Worm (Caenorhabditis elegans) whole organism, young adult: Measurements from ENCODE around the gene fem-2.

Experiments used
- C17E4.6 ChIP-seq: fragments of 200-800 bp; sonication (Bioruptor generic); IDR thresholded peaks from 2 replicates; pipeline ENCODE4 v1.3.6; 2022; ENCODE audit warnings: missing genetic modification reagents, missing genetic modification characterization, missing compliant biosample characterization
- F37B4.10 ChIP-seq: fragments of 200-800 bp; sonication (Bioruptor generic); IDR thresholded peaks from 2 replicates; pipeline ENCODE4 v1.3.6; 2022; ENCODE audit warnings: missing genetic modification characterization, missing compliant biosample characterization
- F57A8.1 ChIP-seq: fragments of 200-800 bp; sonication (Bioruptor generic); optimal IDR thresholded peaks from 2 replicates; lab custom pipeline; 2018; ENCODE audit warnings: mild to moderate bottlenecking, missing genetic modification characterization, moderate library complexity, missing compliant biosample characterization
- F57C9.4 ChIP-seq: sonication (generic microtip); optimal IDR thresholded peaks from 2 replicates; lab custom pipeline; 2017; ENCODE audit warnings: mild to moderate bottlenecking, missing genetic modification characterization, missing compliant biosample characterization
- Y53G8AR.9 ChIP-seq: fragments of 200-800 bp; sonication (Bioruptor generic); conservative IDR thresholded peaks from 2 replicates; pipeline ENCODE4 v1.3.6; 2022; ENCODE audit warnings: missing genetic modification reagents, missing genetic modification characterization, missing compliant biosample characterization
- Y56A3A.18 ChIP-seq: fragments of 200-800 bp; sonication (Bioruptor generic); IDR thresholded peaks from 2 replicates; pipeline ENCODE4 v1.3.6; 2022; ENCODE audit warnings: missing genetic modification reagents, missing genetic modification characterization, missing compliant biosample characterization
- Y67H2A.10 ChIP-seq: fragments of 200-800 bp; sonication (Bioruptor generic); conservative IDR thresholded peaks from 2 replicates; pipeline ENCODE4 v1.3.6; 2022; ENCODE audit warnings: missing genetic modification reagents, missing genetic modification characterization, missing compliant biosample characterization
- athp-1 ChIP-seq: sonication (generic microtip); optimal IDR thresholded peaks from 2 replicates; lab custom pipeline; 2017; ENCODE audit warnings: mild to moderate bottlenecking, missing genetic modification characterization, missing compliant biosample characterization
- attf-3 ChIP-seq: fragments of 200-800 bp; sonication (Bioruptor generic); conservative IDR thresholded peaks from 2 replicates; pipeline ENCODE4 v1.3.6; 2022; ENCODE audit warnings: missing genetic modification reagents, missing genetic modification characterization, missing compliant biosample characterization
- attf-5 ChIP-seq: fragments of 200-800 bp; sonication (Bioruptor generic); optimal IDR thresholded peaks from 2 replicates; lab custom pipeline; 2018; ENCODE audit warnings: mild to moderate bottlenecking, missing genetic modification characterization, missing compliant biosample characterization
- cebp-1 ChIP-seq, 2 experiments: fragments of 200-800 bp in 1 of 2; sonication (Bioruptor generic) in 1 of 2; sonication (generic microtip) in 1 of 2; IDR thresholded peaks in 1 of 2; optimal IDR thresholded peaks in 1 of 2; 2 replicates each; pipeline versions ENCODE4 v1.3.6 to Lab custom; 2017 to 2022; ENCODE audit warnings: missing compliant biosample characterization in 2 of 2, missing genetic modification characterization in 2 of 2, mild to moderate bottlenecking in 1 of 2, missing genetic modification reagents in 1 of 2, moderate library complexity in 1 of 2
- cebp-2 ChIP-seq: fragments of 200-800 bp; sonication (Bioruptor generic); IDR thresholded peaks from 2 replicates; pipeline ENCODE4 v1.3.6; 2022; ENCODE audit warnings: missing genetic modification characterization, missing compliant biosample characterization
- ceh-27 ChIP-seq: fragments of 200-800 bp; sonication (Bioruptor generic); optimal IDR thresholded peaks from 2 replicates; lab custom pipeline; 2018; ENCODE audit warnings: mild to moderate bottlenecking, missing genetic modification characterization, moderate library complexity, missing compliant biosample characterization
- ceh-79 ChIP-seq: sonication (generic microtip); optimal IDR thresholded peaks from 2 replicates; lab custom pipeline; 2017; ENCODE audit warnings: mild to moderate bottlenecking, missing genetic modification characterization, missing compliant biosample characterization
- die-1 ChIP-seq: sonication (generic microtip); optimal IDR thresholded peaks from 2 replicates; lab custom pipeline; 2016; ENCODE audit warnings: missing genotype, mild to moderate bottlenecking, missing genetic modification characterization, missing compliant biosample characterization
- dox-1 ChIP-seq: fragments of 200-800 bp; sonication (Bioruptor generic); IDR thresholded peaks from 2 replicates; pipeline ENCODE4 v1.3.6; 2022; ENCODE audit warnings: missing genetic modification reagents, missing genetic modification characterization, missing compliant biosample characterization
- egl-44 ChIP-seq: fragments of 200-800 bp; sonication (Bioruptor generic); IDR thresholded peaks from 2 replicates; pipeline ENCODE4 v1.3.6; 2022; ENCODE audit warnings: missing genetic modification reagents, missing genetic modification characterization, missing compliant biosample characterization
- egrh-3 ChIP-seq: fragments of 200-800 bp; sonication (Bioruptor generic); IDR thresholded peaks from 2 replicates; pipeline ENCODE4 v1.3.6; 2022; ENCODE audit warnings: missing genetic modification reagents, missing genetic modification characterization, missing compliant biosample characterization
- ekl-4 ChIP-seq: fragments of 200-800 bp; sonication (Bioruptor generic); IDR thresholded peaks from 2 replicates; pipeline ENCODE4 v1.3.6; 2022; ENCODE audit warnings: missing genetic modification reagents, missing genetic modification characterization, missing compliant biosample characterization
- ets-4 ChIP-seq: fragments of 200-800 bp; sonication (Bioruptor generic); optimal IDR thresholded peaks from 2 replicates; lab custom pipeline; 2018; ENCODE audit warnings: mild to moderate bottlenecking, missing genetic modification characterization, missing compliant biosample characterization
- hlh-12 ChIP-seq: sonication (generic microtip); optimal IDR thresholded peaks from 2 replicates; lab custom pipeline; 2016; ENCODE audit warnings: missing genetic modification characterization, missing compliant biosample characterization
- hmg-1.2 ChIP-seq: fragments of 200-800 bp; sonication (Bioruptor generic); IDR thresholded peaks from 2 replicates; pipeline ENCODE4 v1.3.6; 2022; ENCODE audit warnings: missing genetic modification reagents, missing genetic modification characterization, missing compliant biosample characterization
- hsf-1 ChIP-seq: fragments of 200-800 bp; sonication (Bioruptor generic); IDR thresholded peaks from 2 replicates; pipeline ENCODE4 v1.3.6; 2022; ENCODE audit warnings: missing genetic modification reagents, missing genetic modification characterization, missing compliant biosample characterization
- let-607 ChIP-seq, 2 experiments: fragments of 200-800 bp in 1 of 2; sonication (Bioruptor generic) in 1 of 2; sonication (generic microtip) in 1 of 2; optimal IDR thresholded peaks; 2 replicates each; lab custom pipeline; 2016 to 2018; ENCODE audit warnings: mild to moderate bottlenecking in 2 of 2, missing compliant biosample characterization in 2 of 2, missing genetic modification characterization in 2 of 2, moderate library complexity in 2 of 2, missing genotype in 1 of 2
- lin-35 ChIP-seq, 3 experiments: fragments of 150-350 bp in 2 of 3; sonication (generic microtip) in 1 of 3; optimal IDR thresholded peaks; 2 replicates each; lab custom pipeline; 2014 to 2018; ENCODE audit warnings: missing biosample characterization in 3 of 3, missing genetic modification characterization in 3 of 3, missing genetic modification reagents in 3 of 3
- lin-40 ChIP-seq: sonication (generic microtip); optimal IDR thresholded peaks from 2 replicates; lab custom pipeline; 2016; ENCODE audit warnings: missing genetic modification characterization, mild to moderate bottlenecking, missing compliant biosample characterization, missing genotype, missing genetic modification reagents
- lin-54 ChIP-seq: fragments of 200-800 bp; sonication (Bioruptor generic); optimal IDR thresholded peaks from 2 replicates; lab custom pipeline; 2018; ENCODE audit warnings: mild to moderate bottlenecking, missing genetic modification characterization, missing compliant biosample characterization
- lir-1 ChIP-seq: fragments of 200-800 bp; sonication (Bioruptor generic); conservative IDR thresholded peaks from 2 replicates; pipeline ENCODE4 v1.3.6; 2022; ENCODE audit warnings: missing genetic modification reagents, missing genetic modification characterization, missing compliant biosample characterization
- madf-3 ChIP-seq: fragments of 200-800 bp; sonication (Bioruptor generic); IDR thresholded peaks from 2 replicates; pipeline ENCODE4 v1.3.6; 2022; ENCODE audit warnings: missing genetic modification reagents, missing genetic modification characterization, missing compliant biosample characterization
- madf-6 ChIP-seq: fragments of 200-800 bp; sonication (Bioruptor generic); IDR thresholded peaks from 2 replicates; pipeline ENCODE4 v1.3.6; 2022; ENCODE audit warnings: missing genetic modification reagents, missing genetic modification characterization, missing compliant biosample characterization
- mcd-1 ChIP-seq: fragments of 200-800 bp; sonication (Bioruptor generic); IDR thresholded peaks from 2 replicates; pipeline ENCODE4 v1.3.6; 2022; ENCODE audit warnings: missing genetic modification reagents, missing genetic modification characterization, missing compliant biosample characterization
- mel-28 ChIP-seq: sonication (generic microtip); optimal IDR thresholded peaks from 2 replicates; lab custom pipeline; 2016; ENCODE audit warnings: borderline replicate concordance, mild to moderate bottlenecking, missing genetic modification characterization, missing compliant biosample characterization
- mxl-1 ChIP-seq: sonication (generic microtip); optimal IDR thresholded peaks from 2 replicates; lab custom pipeline; 2016; ENCODE audit warnings: missing genetic modification characterization, missing compliant biosample characterization
- nhr-27 ChIP-seq: fragments of 200-800 bp; sonication (Bioruptor generic); optimal IDR thresholded peaks from 2 replicates; lab custom pipeline; 2018; ENCODE audit warnings: mild to moderate bottlenecking, missing genetic modification characterization, moderate library complexity, missing compliant biosample characterization
- nhr-80 ChIP-seq: sonication (generic microtip); optimal IDR thresholded peaks from 2 replicates; lab custom pipeline; 2016; ENCODE audit warnings: missing genetic modification characterization, missing compliant biosample characterization
- pbrm-1 ChIP-seq: fragments of 200-800 bp; sonication (Bioruptor generic); IDR thresholded peaks from 2 replicates; pipeline ENCODE4 v1.3.6; 2022; ENCODE audit warnings: missing genetic modification reagents, missing genetic modification characterization, missing compliant biosample characterization
- sea-2 ChIP-seq: fragments of 200-800 bp; sonication (Bioruptor generic); IDR thresholded peaks from 2 replicates; pipeline ENCODE4 v1.3.6; 2022; ENCODE audit warnings: missing genetic modification characterization, missing compliant biosample characterization
- snpc-3.4 ChIP-seq: sonication (generic microtip); optimal IDR thresholded peaks from 2 replicates; lab custom pipeline; 2017; ENCODE audit warnings: missing genetic modification characterization, mild to moderate bottlenecking, missing compliant biosample characterization, antibody characterized with exemption, moderate library complexity, missing genotype, missing genetic modification reagents
- tbp1 ChIP-seq: fragments of 200-800 bp; sonication (Bioruptor generic); optimal IDR thresholded peaks from 2 replicates; lab custom pipeline; 2018; ENCODE audit warnings: mild to moderate bottlenecking, missing genetic modification characterization, missing compliant biosample characterization
- tbx-9 ChIP-seq: sonication (generic microtip); optimal IDR thresholded peaks from 2 replicates; lab custom pipeline; 2016; ENCODE audit warnings: borderline replicate concordance, missing genetic modification characterization, inconsistent platforms, missing compliant biosample characterization
- tlf-1 ChIP-seq: fragments of 200-800 bp; sonication (Bioruptor generic); optimal IDR thresholded peaks from 2 replicates; lab custom pipeline; 2018; ENCODE audit warnings: mild to moderate bottlenecking, missing genetic modification characterization, missing compliant biosample characterization
- unc-130 ChIP-seq: sonication (generic microtip); optimal IDR thresholded peaks from 2 replicates; lab custom pipeline; 2016; ENCODE audit warnings: missing genetic modification reagents, missing genetic modification characterization, missing compliant biosample characterization
- zfh-2 ChIP-seq: fragments of 200-800 bp; sonication (Bioruptor generic); conservative IDR thresholded peaks from 2 replicates; pipeline ENCODE4 v1.3.6; 2022; ENCODE audit warnings: missing genetic modification reagents, missing genetic modification characterization, missing compliant biosample characterization
- ztf-22 ChIP-seq: fragments of 200-800 bp; sonication (Bioruptor generic); optimal IDR thresholded peaks from 2 replicates; lab custom pipeline; 2018; ENCODE audit warnings: mild to moderate bottlenecking, missing genetic modification characterization, moderate library complexity, missing compliant biosample characterization
- ztf-3 ChIP-seq: fragments of 200-800 bp; sonication (Bioruptor generic); optimal IDR thresholded peaks from 2 replicates; lab custom pipeline; 2018; ENCODE audit warnings: mild to moderate bottlenecking, missing genetic modification characterization, missing compliant biosample characterization
- ztf-6 ChIP-seq: fragments of 200-800 bp; sonication (Bioruptor generic); IDR thresholded peaks from 2 replicates; pipeline ENCODE4 v1.3.6; 2022; ENCODE audit warnings: missing genetic modification reagents, missing genetic modification characterization, missing compliant biosample characterization

The fem-2 gene

DNA sequence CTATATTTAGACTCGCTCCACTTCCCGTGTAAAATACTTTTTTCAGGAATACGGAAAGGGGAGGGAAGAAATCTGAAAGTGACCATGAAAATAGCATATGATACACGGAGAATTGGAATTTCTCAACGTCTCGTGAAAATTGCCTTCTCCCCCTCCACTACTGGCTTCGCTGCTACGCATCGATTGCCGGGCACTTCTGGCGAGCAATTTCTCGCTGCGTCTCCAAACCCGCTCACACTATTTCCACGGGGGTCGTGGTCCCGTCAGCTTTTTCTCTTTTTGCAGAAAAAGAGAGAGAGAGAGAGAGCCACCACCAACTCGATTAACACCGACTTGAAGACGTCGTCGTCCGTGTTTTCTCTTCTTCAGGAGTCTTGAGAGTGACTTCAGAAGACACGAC is 36.6 kb upstream of the fem-2 start (continued):
- peak; percentile 1 for TF ChIP-seq attf-5 (GFP tag; lab: Kevin White, UChicago)
- TF ChIP-seq C17E4.6 (GFP tag; lab: Robert Waterston, UW), result no peak
- no peak for TF ChIP-seq Y67H2A.10 (GFP tag; lab: Robert Waterston, UW)
- TF ChIP-seq Y53G8AR.9 (GFP tag; lab: Robert Waterston, UW), result no peak
- TF ChIP-seq hmg-1.2, result peak; percentile 57; the same call in 1 of the 2 replicates
- no peak for TF ChIP-seq athp-1 (tag; lab: Kevin White, UChicago)
- no peak for TF ChIP-seq sea-2
- TF ChIP-seq ceh-27, result peak; percentile 5
- no peak for TF ChIP-seq lir-1
- no peak for TF ChIP-seq F37B4.10
- TF ChIP-seq zfh-2 (GFP tag; lab: Robert Waterston, UW), result peak; percentile 92
- no peak for TF ChIP-seq tbx-9 (tag; lab: Kevin White, UChicago)
- no peak for TF ChIP-seq tbp1 (GFP tag; lab: Kevin White, UChicago)
- TF ChIP-seq, all 124 proteins: peak for 9

DNA sequence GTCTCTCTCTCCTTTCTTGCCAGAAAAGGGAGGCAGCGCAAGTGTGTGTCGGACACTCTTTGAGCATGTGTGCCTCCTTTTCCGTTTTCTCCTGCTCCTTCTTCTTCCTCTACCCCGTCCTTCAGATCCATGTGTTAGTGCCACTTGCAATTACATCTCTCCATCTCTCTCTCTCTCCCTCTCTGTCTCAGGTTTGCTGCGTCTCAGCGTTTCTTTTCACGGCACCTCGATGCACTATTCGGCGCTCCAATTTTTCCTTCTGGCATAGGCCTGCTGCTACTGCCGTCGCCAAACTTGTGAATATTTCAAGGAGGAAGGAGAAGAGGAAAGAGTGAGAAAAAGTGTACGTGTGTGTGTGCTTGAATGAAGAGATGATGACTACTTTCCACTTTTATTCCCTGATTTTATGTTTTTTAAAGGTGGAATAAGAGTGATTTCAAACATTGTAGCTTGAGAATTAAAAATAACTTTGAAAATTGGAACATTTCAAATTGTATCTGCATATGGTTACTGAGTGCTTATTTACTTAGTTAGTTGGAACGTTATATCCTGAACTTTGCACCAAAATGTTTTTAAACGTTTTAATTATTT is 34.0 kb upstream of the fem-2 start, which contains the start of gene W02B3.3:
TSS of gene W02B3.3 (minus strand) at position 131 of the 591 bp plus-strand sequence.
- TF ChIP-seq lin-54 (GFP tag; lab: Kevin White, UChicago) (no peak), mel-28 (tag; lab: Kevin White, UChicago) (no peak), zfh-2 (GFP tag; lab: Robert Waterston, UW) (peak; percentile 87), ets-4 (GFP tag; lab: Kevin White, UChicago) (no peak), tlf-1 (GFP tag; lab: Kevin White, UChicago) (no peak), ceh-79 (no peak), mxl-1 (no peak), die-1 (tag; lab: Kevin White, UChicago) (no peak), pbrm-1 (GFP tag; lab: Robert Waterston, UW) (0 out of 2 replicates have a peak, but pooled peaks have one; percentile 16), lin-40 (peak; percentile 57), ztf-22 (GFP tag; lab: Kevin White, UChicago) (no peak), dox-1 (GFP tag; lab: Robert Waterston, UW) (peak; percentile 17; the same call in 1 of the 2 replicates), unc-130 (GFP tag; lab: Kevin White, UChicago) (no peak), ekl-4 (GFP tag; lab: Robert Waterston, UW) (no peak), hsf-1 (GFP tag; lab: Robert Waterston, UW) (no peak), ceh-27 (peak; percentile 66), hlh-12 (tag; lab: Kevin White, UChicago) (no peak), nhr-80 (tag; lab: Kevin White, UChicago) (no peak), ztf-3 (GFP tag; lab: Kevin White, UChicago) (no peak), lin-35 (GFP tag; optimal IDR thresholded peaks at IDR 0.05; lab: Kevin White, UChicago) (peak in 1 of 3 experiments; percentile 45), egl-44 (GFP tag; lab: Robert Waterston, UW) (peak; percentile 26; the same call in 1 of the 2 replicates), F57A8.1 (no peak), ztf-6 (GFP tag; lab: Robert Waterston, UW) (no peak), snpc-3.4 (tag; lab: Kevin White, UChicago) (no peak), mcd-1 (GFP tag; lab: Robert Waterston, UW) (peak; percentile 39; the same call in 1 of the 2 replicates), cebp-2 (GFP tag; lab: Robert Waterston, UW) (no peak), F57C9.4 (tag; lab: Kevin White, UChicago) (no peak), let-607 (tag; optimal IDR thresholded peaks at IDR 0.05; lab: Kevin White, UChicago) (no peak), cebp-1 (GFP tag; IDR thresholded peaks at IDR 0.05; lab: Robert Waterston, UW) (no peak), cebp-1 (tag; optimal IDR thresholded peaks at IDR 0.05; lab: Kevin White, UChicago) (no peak), madf-3 (no peak), attf-3 (GFP tag; lab: Robert Waterston, UW) (no peak), nhr-27 (tag; lab: Kevin White, UChicago) (no peak), attf-5 (GFP tag; lab: Kevin White, UChicago) (no peak), madf-6 (GFP tag; lab: Robert Waterston, UW) (no peak), Y56A3A.18 (GFP tag; lab: Robert Waterston, UW) (no peak), hmg-1.2 (peak; percentile 41; the same call in 1 of the 2 replicates), egrh-3 (GFP tag; lab: Robert Waterston, UW) (no peak)
